Worm (Caenorhabditis elegans) whole organism, L4 larva: ENCODE measurements around the gene sre-43.

Source experiments
- aly-2 ChIP-seq: sonication (generic microtip); optimal IDR thresholded peaks from 2 replicates; lab custom pipeline; 2018; ENCODE audit warnings: missing biosample characterization, missing genetic modification characterization
- ces-1 ChIP-seq: fragments of 150-350 bp; sonication (generic microtip); optimal IDR thresholded peaks from 4 replicates; lab custom pipeline; 2014; ENCODE audit warnings: missing biosample characterization, missing genetic modification reagents, missing genetic modification characterization
- daf-12 ChIP-seq: fragments of 150-350 bp; optimal IDR thresholded peaks from 2 replicates; lab custom pipeline; 2014; ENCODE audit warnings: missing biosample characterization, missing genetic modification reagents, missing genetic modification characterization
- dpl-1 ChIP-seq: fragments of 150-350 bp; optimal IDR thresholded peaks from 2 replicates; lab custom pipeline; 2014; ENCODE audit warnings: missing biosample characterization, missing genetic modification reagents, missing genetic modification characterization
- jun-1 ChIP-seq: fragments of 150-350 bp; optimal IDR thresholded peaks from 2 replicates; lab custom pipeline; 2014; ENCODE audit warnings: missing biosample characterization, missing genetic modification reagents, missing genetic modification characterization
- pqm-1 ChIP-seq: sonication (generic microtip); optimal IDR thresholded peaks from 2 replicates; lab custom pipeline; 2017; ENCODE audit warnings: missing biosample characterization, missing genetic modification characterization

- TF ChIP-seq ces-1 (GFP tag; lab: Kevin White, UChicago) (no peak), jun-1 (no peak), daf-12 (tag; lab: Kevin White, UChicago) (no peak), dpl-1 (GFP tag; lab: Kevin White, UChicago) (no peak), pqm-1 (tag; lab: Kevin White, UChicago) (no peak), aly-2 (tag; lab: Kevin White, UChicago) (no peak)
These were observed 2.6 kb downstream of the sre-43 start, which contains the start of gene W07G1.7 for ce11 chrII:13966242-13966641.
